Worm (Caenorhabditis elegans) whole organism, early embryonic: Measurements from ENCODE around the gene pgl-2.

Experiments used
- F13C5.2 ChIP-seq: sonication (generic microtip); optimal IDR thresholded peaks from 2 replicates; lab custom pipeline; 2017; ENCODE audit warnings: mild to moderate bottlenecking, missing genetic modification characterization, inconsistent platforms, missing compliant biosample characterization
- aly-1 ChIP-seq: sonication (generic microtip); optimal IDR thresholded peaks from 2 replicates; lab custom pipeline; 2016; ENCODE audit warnings: missing genetic modification characterization, missing compliant biosample characterization
- ama-1 ChIP-seq: fragments of 150-350 bp; optimal IDR thresholded peaks from 2 replicates; lab custom pipeline; 2014
- ceh-13 ChIP-seq: fragments of 200-800 bp; sonication (Bioruptor generic); optimal IDR thresholded peaks from 2 replicates; lab custom pipeline; 2018; ENCODE audit warnings: mild to moderate bottlenecking, missing genetic modification characterization, missing compliant biosample characterization
- ceh-36 ChIP-seq: sonication (generic microtip); optimal IDR thresholded peaks from 2 replicates; lab custom pipeline; 2016; ENCODE audit warnings: missing genetic modification characterization, inconsistent platforms, missing compliant biosample characterization
- ets-7 ChIP-seq: sonication (generic microtip); optimal IDR thresholded peaks from 2 replicates; lab custom pipeline; 2016; ENCODE audit warnings: missing genotype, missing genetic modification characterization, missing compliant biosample characterization
- flt-1 ChIP-seq: fragments of 200-800 bp; sonication (Bioruptor generic); IDR thresholded peaks from 2 replicates; pipeline ENCODE4 v1.3.6; 2022; ENCODE audit warnings: missing genetic modification characterization, missing compliant biosample characterization
- scrt-1 ChIP-seq: fragments of 200-800 bp; sonication (Bioruptor generic); IDR thresholded peaks from 2 replicates; pipeline ENCODE4 v1.3.6; 2022; ENCODE audit warnings: missing genetic modification characterization, missing compliant biosample characterization
- sea-1 ChIP-seq: fragments of 200-800 bp; sonication (Bioruptor generic); conservative IDR thresholded peaks from 2 replicates; pipeline ENCODE4 v1.3.6; 2022; ENCODE audit warnings: missing genetic modification characterization, missing compliant biosample characterization
- tbx-11 ChIP-seq: fragments of 200-800 bp; sonication (Bioruptor generic); IDR thresholded peaks from 2 replicates; pipeline ENCODE4 v1.3.6; 2022; ENCODE audit warnings: missing genetic modification characterization, missing compliant biosample characterization
- tra-4 ChIP-seq: sonication (generic microtip); optimal IDR thresholded peaks from 2 replicates; lab custom pipeline; 2017; ENCODE audit warnings: missing genetic modification characterization, missing compliant biosample characterization

DNA sequence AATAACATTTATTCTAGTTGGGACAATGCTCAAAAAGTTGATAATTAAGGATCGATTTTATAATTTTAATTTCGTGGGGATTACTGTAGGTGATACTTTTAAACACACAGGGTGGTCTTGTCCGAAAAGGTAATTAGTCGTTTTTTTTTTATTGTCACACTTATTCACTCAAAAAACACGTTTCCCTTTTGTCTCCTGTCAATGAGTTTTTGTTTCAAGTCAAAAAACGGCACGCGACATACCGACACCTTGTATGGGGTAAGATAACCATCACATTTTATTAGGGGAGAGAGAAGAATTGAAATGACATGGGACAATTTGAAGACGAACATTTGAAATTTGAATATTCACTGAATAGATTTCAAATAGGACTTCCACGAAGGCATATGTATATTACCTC is 50.1 kb downstream of the pgl-2 start:
- TF ChIP-seq ceh-36 (tag; lab: Kevin White, UChicago) = no peak
- no peak for TF ChIP-seq flt-1 (GFP tag; lab: Robert Waterston, UW)
- no peak for TF ChIP-seq tra-4 (tag; lab: Kevin White, UChicago)
- no peak for TF ChIP-seq F13C5.2 (tag; lab: Kevin White, UChicago)
- no peak for TF ChIP-seq ets-7 (tag; lab: Kevin White, UChicago)
- TF ChIP-seq ceh-13 (GFP tag; lab: Kevin White, UChicago) = no peak
- no peak for TF ChIP-seq ama-1 (lab: Kevin White, UChicago)
- TF ChIP-seq tbx-11 (GFP tag; lab: Robert Waterston, UW) = no peak
- no peak for TF ChIP-seq scrt-1 (GFP tag; lab: Robert Waterston, UW)
- no peak for TF ChIP-seq sea-1
- TF ChIP-seq aly-1 (tag; lab: Kevin White, UChicago) = no peak
